Fruit fly (Drosophila melanogaster) whole organism, embryonic: Measurements from ENCODE around the gene CG17343.

ENCODE experiments used
- CG12219 ChIP-seq: fragments of 200-800 bp; sonication (Bioruptor generic); optimal IDR thresholded peaks from 3 replicates; lab custom pipeline; 2018; ENCODE audit warnings: missing biosample characterization, mild to moderate bottlenecking, missing genetic modification characterization
- CG4328 ChIP-seq: fragments of 200-800 bp; sonication (Bioruptor generic); optimal IDR thresholded peaks from 3 replicates; lab custom pipeline; 2017; ENCODE audit warnings: missing biosample characterization, missing genetic modification reagents, missing genetic modification characterization
- Dref ChIP-seq: fragments of 200-800 bp; sonication (Bioruptor generic); IDR thresholded peaks from 2 replicates; pipeline ENCODE4 v1.3.6; 2022; ENCODE audit warnings: missing biosample characterization, missing genetic modification characterization
- Spps ChIP-seq: fragments of 200-800 bp; sonication (Bioruptor generic); optimal IDR thresholded peaks from 2 replicates; lab custom pipeline; 2018; ENCODE audit warnings: missing biosample characterization, mild to moderate bottlenecking, missing genetic modification characterization
- emc ChIP-seq: fragments of 200-800 bp; sonication (Bioruptor generic); optimal IDR thresholded peaks from 2 replicates; lab custom pipeline; 2016; ENCODE audit warnings: missing biosample characterization, missing genetic modification characterization
- h ChIP-seq: fragments of >200 bp; optimal IDR thresholded peaks from 2 replicates; lab custom pipeline; 2017
- hb ChIP-seq: fragments of 200-800 bp; sonication (Bioruptor generic); IDR thresholded peaks from 3 replicates; pipeline ENCODE4 v1.3.6; 2022; ENCODE audit warnings: missing biosample characterization, missing genetic modification characterization; ENCODE audit not compliant: partially characterized antibody
- insv ChIP-seq, 2 experiments: fragments of 200-800 bp; sonication (Bioruptor generic); optimal IDR thresholded peaks; 3 replicates each; lab custom pipeline; 2016 to 2018; ENCODE audit warnings: missing biosample characterization in 2 of 2, missing genetic modification characterization in 2 of 2
- kay ChIP-seq: fragments of 200-800 bp; sonication (Bioruptor generic); optimal IDR thresholded peaks from 2 replicates; lab custom pipeline; 2016; ENCODE audit warnings: missing biosample characterization, missing genetic modification characterization

DNA sequence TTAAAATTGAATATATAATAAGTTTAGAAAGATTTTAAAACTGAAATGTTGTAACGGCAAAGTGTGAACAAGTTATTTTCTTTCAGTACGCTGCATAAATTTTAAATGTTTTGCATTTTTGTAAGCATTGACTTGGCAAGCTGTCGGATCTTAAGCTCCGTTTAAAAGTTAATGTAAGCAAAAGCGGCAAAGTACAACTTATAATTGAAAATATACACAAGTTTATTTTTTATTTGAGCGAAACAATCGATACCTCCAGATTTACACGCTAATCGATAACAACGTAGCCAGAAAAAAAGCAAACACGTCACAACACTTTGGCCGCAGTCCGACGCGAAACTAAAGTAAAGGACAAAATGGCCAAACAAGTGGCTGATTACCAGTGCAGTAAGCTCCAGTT lies 23.1 kb upstream of the CG17343 start, which contains the start of gene Catsup:
- TF ChIP-seq Dref (GFP tag; lab: Robert Waterston, UW) (peak; percentile 69), kay (no peak), insv (GFP tag; optimal IDR thresholded peaks at IDR 0.05; lab: Kevin White, UChicago) (no peak), CG4328 (no peak), Spps (tag; lab: Kevin White, UChicago) (no peak), hb (GFP tag; lab: Robert Waterston, UW) (peak; percentile 58; the same call in 1 of the 3 replicates), emc (no peak), h (lab: Kevin White, UChicago) (no peak), CG12219 (GFP tag; lab: Kevin White, UChicago) (no peak)
